Worm (Caenorhabditis elegans): ENCODE results near the gene gldi-3.

gldi-3 gene

ce11 chrII:9285171-9286025, 5.5 kb upstream of the gldi-3 start, which contains the start of gene mtrr-1 (continued):
- TF ChIP-seq mel-28 (tag; optimal IDR thresholded peaks at IDR 0.05; ENCODE audit: borderline replicate concordance), result peak; percentile 13
- peak; percentile 36 for TF ChIP-seq lin-54 (GFP tag; optimal IDR thresholded peaks at IDR 0.05)
- peak; percentile 57 for TF ChIP-seq madf-8 (GFP tag; conservative IDR thresholded peaks at IDR 0.05)
- TF ChIP-seq F22D6.2 (tag; optimal IDR thresholded peaks at IDR 0.05), result no peak
- no peak for TF ChIP-seq ccch-3 (GFP tag; optimal IDR thresholded peaks at IDR 0.05)
- TF ChIP-seq egl-18 (GFP tag; IDR thresholded peaks at IDR 0.05), result no peak
- no peak for TF ChIP-seq B0035.1 (tag; optimal IDR thresholded peaks at IDR 0.05)
- no peak for TF ChIP-seq atf-7 (tag; optimal IDR thresholded peaks at IDR 0.05)
- TF ChIP-seq madf-3 (GFP tag; IDR thresholded peaks at IDR 0.05), result peak; percentile 57; the same call in 1 of the 2 replicates
- TF ChIP-seq F10E7.11 (tag; optimal IDR thresholded peaks at IDR 0.05), result no peak
- peak; percentile 7 for TF ChIP-seq tlf-1 (GFP tag; optimal IDR thresholded peaks at IDR 0.05)
- peak; percentile 62 for TF ChIP-seq xnd-1 (tag; optimal IDR thresholded peaks at IDR 0.05)
- no peak for TF ChIP-seq pbrm-1 (GFP tag; IDR thresholded peaks at IDR 0.05)
- no peak for TF ChIP-seq hrde-1 (tag; optimal IDR thresholded peaks at IDR 0.05; ENCODE audit: borderline replicate concordance)
- TF ChIP-seq F33H1.4 (GFP tag; IDR thresholded peaks at IDR 0.05), result peak; percentile 91
- no peak for TF ChIP-seq C17E4.6 (GFP tag; IDR thresholded peaks at IDR 0.05)
- TF ChIP-seq tbx-9 (tag; optimal IDR thresholded peaks at IDR 0.05; ENCODE audit: borderline replicate concordance), result no peak
- no peak for TF ChIP-seq dox-1 (GFP tag; IDR thresholded peaks at IDR 0.05)
- TF ChIP-seq efl-1 (GFP tag; optimal IDR thresholded peaks at IDR 0.05), result peak; percentile 37
- TF ChIP-seq attf-5 (GFP tag; optimal IDR thresholded peaks at IDR 0.05), result no peak
- no peak for TF ChIP-seq rpc-1 (optimal IDR thresholded peaks at IDR 0.05)
- no peak for TF ChIP-seq rpc-1 (tag; optimal IDR thresholded peaks at IDR 0.05)
- no peak for TF ChIP-seq Y56A3A.18 (GFP tag; IDR thresholded peaks at IDR 0.05)
- TF ChIP-seq F39B2.1 (GFP tag; IDR thresholded peaks at IDR 0.05), result no peak
- 0 out of 2 replicates have a peak, but pooled peaks have one; percentile 18 for TF ChIP-seq ekl-4 (GFP tag; IDR thresholded peaks at IDR 0.05)
- no peak for TF ChIP-seq ceh-40 (GFP tag; IDR thresholded peaks at IDR 0.05)
- no peak for TF ChIP-seq him-1 (tag; optimal IDR thresholded peaks at IDR 0.05)
- TF ChIP-seq mes-4 (tag; optimal IDR thresholded peaks at IDR 0.05), result no peak
- TF ChIP-seq C06A6.2 (GFP tag; conservative IDR thresholded peaks at IDR 0.05), result no peak
- no peak for TF ChIP-seq ets-4 (GFP tag; optimal IDR thresholded peaks at IDR 0.05)
- no peak for TF ChIP-seq nhr-120 (GFP tag; IDR thresholded peaks at IDR 0.05)
- TF ChIP-seq unc-130 (GFP tag; optimal IDR thresholded peaks at IDR 0.05), result no peak
- no peak for TF ChIP-seq F55B11.4 (tag; optimal IDR thresholded peaks at IDR 0.05; ENCODE audit: borderline replicate concordance, insufficient read depth)
- no peak for TF ChIP-seq somi-1 (GFP tag; optimal IDR thresholded peaks at IDR 0.05)
- no peak for TF ChIP-seq dpl-1 (GFP tag; optimal IDR thresholded peaks at IDR 0.05)
- TF ChIP-seq hmg-1.2 (GFP tag; IDR thresholded peaks at IDR 0.05), result no peak
- TF ChIP-seq snpc-1.1 (tag; optimal IDR thresholded peaks at IDR 0.05; ENCODE audit: insufficient read depth), result no peak
- peak; percentile 85 for TF ChIP-seq lsl-1 (GFP tag; optimal IDR thresholded peaks at IDR 0.05)
- no peak for TF ChIP-seq sea-2 (GFP tag; IDR thresholded peaks at IDR 0.05)
- TF ChIP-seq lin-26 (GFP tag; IDR thresholded peaks at IDR 0.05), result peak; percentile 49
- no peak for TF ChIP-seq fkh-3 (tag; optimal IDR thresholded peaks at IDR 0.05)
- peak in 1 of 3 experiments; percentile 30 for TF ChIP-seq lin-35 (GFP tag; optimal IDR thresholded peaks at IDR 0.05)
- no peak for TF ChIP-seq ztf-25 (GFP tag; IDR thresholded peaks at IDR 0.05)
- peak; percentile 2 for TF ChIP-seq lin-40 (tag; optimal IDR thresholded peaks at IDR 0.05)
- TF ChIP-seq dpff-1 (tag; optimal IDR thresholded peaks at IDR 0.05), result no peak
- no peak for TF ChIP-seq F37B4.10 (GFP tag; IDR thresholded peaks at IDR 0.05)
- TF ChIP-seq aptf-2 (GFP tag; conservative IDR thresholded peaks at IDR 0.05), result no peak
- TF ChIP-seq madf-6 (GFP tag; IDR thresholded peaks at IDR 0.05), result peak; percentile 87
